Worm (Caenorhabditis elegans) whole organism, L1 larva: ENCODE results near the gene szy-4.

Source experiments
- alr-1 ChIP-seq: fragments of 200-800 bp; sonication (Bioruptor generic); optimal IDR thresholded peaks from 2 replicates; lab custom pipeline; 2018; ENCODE audit warnings: borderline replicate concordance, mild to moderate bottlenecking, missing genetic modification characterization, missing compliant biosample characterization
- ama-1 ChIP-seq: fragments of 150-350 bp; optimal IDR thresholded peaks from 2 replicates; lab custom pipeline; 2014
- blmp-1 ChIP-seq: fragments of 150-350 bp; optimal IDR thresholded peaks from 2 replicates; lab custom pipeline; 2014; ENCODE audit warnings: missing biosample characterization, missing genetic modification characterization
- ces-1 ChIP-seq: fragments of 150-350 bp; optimal IDR thresholded peaks from 2 replicates; lab custom pipeline; 2014; ENCODE audit warnings: missing biosample characterization, missing genetic modification reagents, missing genetic modification characterization
- dpl-1 ChIP-seq, 3 experiments: fragments of 150-350 bp in 2 of 3; sonication (generic microtip) in 1 of 3; optimal IDR thresholded peaks; 2 replicates each; lab custom pipeline; 2014 to 2017; ENCODE audit warnings: missing biosample characterization in 3 of 3, missing genetic modification characterization in 3 of 3, missing genetic modification reagents in 3 of 3
- efl-1 ChIP-seq, 4 experiments: fragments of 150-350 bp; optimal IDR thresholded peaks in 3 of 4; peaks in 1 of 4; 1 replicate in 1 of 4; 2 replicates in 3 of 4; lab custom pipeline; 2014; ENCODE audit warnings: missing biosample characterization in 2 of 4, missing genetic modification characterization in 2 of 4, missing genetic modification reagents in 2 of 4
- elt-2 ChIP-seq: sonication (generic microtip); optimal IDR thresholded peaks from 2 replicates; lab custom pipeline; 2016; ENCODE audit warnings: missing genetic modification characterization, mild to moderate bottlenecking, inconsistent platforms, missing compliant biosample characterization, missing genetic modification reagents
- fkh-10 ChIP-seq: sonication (generic microtip); optimal IDR thresholded peaks from 2 replicates; lab custom pipeline; 2017; ENCODE audit warnings: missing biosample characterization, missing genetic modification reagents, missing genetic modification characterization
- fkh-4 ChIP-seq: sonication (generic microtip); optimal IDR thresholded peaks from 2 replicates; lab custom pipeline; 2016; ENCODE audit warnings: missing compliant biosample characterization, missing genetic modification characterization, borderline replicate concordance
- fkh-8 ChIP-seq: sonication (generic microtip); optimal IDR thresholded peaks from 2 replicates; lab custom pipeline; 2016; ENCODE audit warnings: mild to moderate bottlenecking, missing genetic modification characterization, missing compliant biosample characterization
- fos-1 ChIP-seq: fragments of 150-350 bp; optimal IDR thresholded peaks from 2 replicates; lab custom pipeline; 2014; ENCODE audit warnings: missing biosample characterization, missing genetic modification characterization
- grh-1 ChIP-seq: fragments of 200-800 bp; sonication (Bioruptor generic); IDR thresholded peaks from 2 replicates; pipeline ENCODE4 v1.3.6; 2022; ENCODE audit warnings: missing genetic modification reagents, missing genetic modification characterization, missing compliant biosample characterization
- hlh-4 ChIP-seq: sonication (generic microtip); optimal IDR thresholded peaks from 2 replicates; lab custom pipeline; 2016; ENCODE audit warnings: mild to moderate bottlenecking, missing genetic modification characterization, missing compliant biosample characterization
- irx-1 ChIP-seq: sonication (generic microtip); optimal IDR thresholded peaks from 2 replicates; lab custom pipeline; 2016; ENCODE audit warnings: missing genetic modification characterization, missing compliant biosample characterization
- jun-1 ChIP-seq: fragments of 150-350 bp; optimal IDR thresholded peaks from 2 replicates; lab custom pipeline; 2014; ENCODE audit warnings: missing biosample characterization, missing genetic modification reagents, missing genetic modification characterization
- lin-14 ChIP-seq: fragments of 200-800 bp; sonication (Bioruptor generic); optimal IDR thresholded peaks from 2 replicates; lab custom pipeline; 2018; ENCODE audit warnings: mild to moderate bottlenecking, missing genetic modification characterization, moderate library complexity, missing compliant biosample characterization
- lin-35 ChIP-seq, 2 experiments: fragments of 150-350 bp; optimal IDR thresholded peaks; 2 replicates each; lab custom pipeline; 2014; ENCODE audit warnings: missing biosample characterization in 2 of 2, missing genetic modification characterization in 2 of 2, missing genetic modification reagents in 2 of 2
- lin-39 ChIP-seq: fragments of 150-350 bp; optimal IDR thresholded peaks from 2 replicates; lab custom pipeline; 2014; ENCODE audit warnings: missing biosample characterization, missing genetic modification reagents, missing genetic modification characterization
- lir-3 ChIP-seq: sonication (generic microtip); optimal IDR thresholded peaks from 2 replicates; lab custom pipeline; 2016; ENCODE audit warnings: mild to moderate bottlenecking, missing genetic modification characterization, moderate library complexity, missing compliant biosample characterization; ENCODE audit not compliant: poor library complexity
- lsy-2 ChIP-seq, 2 experiments: fragments of 150-350 bp; optimal IDR thresholded peaks; 2 replicates each; lab custom pipeline; 2014; ENCODE audit warnings: missing biosample characterization in 2 of 2, missing genetic modification characterization in 2 of 2
- mab-9 ChIP-seq: fragments of 200-800 bp; sonication (Bioruptor generic); IDR thresholded peaks from 2 replicates; pipeline ENCODE4 v1.3.6; 2022; ENCODE audit warnings: missing genetic modification reagents, missing genetic modification characterization, missing compliant biosample characterization
- mep-1 ChIP-seq: fragments of 150-350 bp; optimal IDR thresholded peaks from 2 replicates; lab custom pipeline; 2014; ENCODE audit warnings: missing biosample characterization, missing genetic modification characterization
- nhr-11 ChIP-seq: fragments of 150-350 bp; optimal IDR thresholded peaks from 2 replicates; lab custom pipeline; 2014; ENCODE audit warnings: missing biosample characterization, missing genetic modification characterization
- nhr-12 ChIP-seq: sonication (generic microtip); optimal IDR thresholded peaks from 2 replicates; lab custom pipeline; 2017; ENCODE audit warnings: missing biosample characterization, missing genetic modification characterization
- nhr-19 ChIP-seq: fragments of 200-800 bp; sonication (Bioruptor generic); conservative IDR thresholded peaks from 2 replicates; pipeline ENCODE4 v1.3.6; 2022; ENCODE audit warnings: missing genetic modification characterization, missing compliant biosample characterization
- nhr-237 ChIP-seq: fragments of 150-350 bp; optimal IDR thresholded peaks from 2 replicates; lab custom pipeline; 2014; ENCODE audit warnings: missing biosample characterization, missing genetic modification characterization
- nhr-28 ChIP-seq: fragments of 150-350 bp; optimal IDR thresholded peaks from 2 replicates; lab custom pipeline; 2014; ENCODE audit warnings: missing biosample characterization, missing genetic modification characterization
- nhr-47 ChIP-seq: sonication (generic microtip); optimal IDR thresholded peaks from 2 replicates; lab custom pipeline; 2016; ENCODE audit warnings: mild to moderate bottlenecking, missing genetic modification characterization, moderate library complexity, missing compliant biosample characterization
- nhr-71 ChIP-seq: sonication (generic microtip); optimal IDR thresholded peaks from 2 replicates; lab custom pipeline; 2016; ENCODE audit warnings: mild to moderate bottlenecking, missing genetic modification characterization, moderate library complexity, missing compliant biosample characterization
- nhr-84 ChIP-seq: sonication (generic microtip); optimal IDR thresholded peaks from 2 replicates; lab custom pipeline; 2017; ENCODE audit warnings: missing biosample characterization, missing genetic modification characterization
- pag-3 ChIP-seq: sonication (generic microtip); optimal IDR thresholded peaks from 2 replicates; lab custom pipeline; 2017; ENCODE audit warnings: missing genetic modification characterization, mild to moderate bottlenecking, missing compliant biosample characterization, antibody characterized with exemption, borderline replicate concordance; ENCODE audit not compliant: insufficient read depth
- rnt-1 ChIP-seq: sonication (generic microtip); optimal IDR thresholded peaks from 2 replicates; lab custom pipeline; 2016; ENCODE audit warnings: mild to moderate bottlenecking, missing genetic modification characterization, moderate library complexity, missing compliant biosample characterization
- snu-23 ChIP-seq: sonication (generic microtip); optimal IDR thresholded peaks from 2 replicates; lab custom pipeline; 2016; ENCODE audit warnings: missing genetic modification characterization, missing compliant biosample characterization
- sup-37 ChIP-seq: fragments of 200-800 bp; sonication (Bioruptor generic); optimal IDR thresholded peaks from 2 replicates; lab custom pipeline; 2018; ENCODE audit warnings: mild to moderate bottlenecking, missing genetic modification characterization, missing compliant biosample characterization
- unc-130 ChIP-seq: fragments of 150-350 bp; optimal IDR thresholded peaks from 2 replicates; lab custom pipeline; 2017; ENCODE audit warnings: missing biosample characterization, missing genetic modification characterization, inconsistent platforms
- unc-30 ChIP-seq: sonication (generic microtip); optimal IDR thresholded peaks from 2 replicates; lab custom pipeline; 2017; ENCODE audit warnings: missing biosample characterization, missing genetic modification characterization
- xbp-1 ChIP-seq: sonication (generic microtip); optimal IDR thresholded peaks from 2 replicates; lab custom pipeline; 2016; ENCODE audit warnings: missing genetic modification characterization, missing compliant biosample characterization
- ztf-11 ChIP-seq, 2 experiments: sonication (generic microtip); optimal IDR thresholded peaks; 2 replicates each; lab custom pipeline; 2016 to 2017; ENCODE audit warnings: missing genetic modification characterization in 2 of 2, missing biosample characterization in 1 of 2, missing compliant biosample characterization in 1 of 2

The szy-4 gene

ce11 chrII:6178743-6179129 is 19.8 kb upstream of the szy-4 start:
- TF ChIP-seq lin-39 (no peak), nhr-237 (no peak), nhr-28 (no peak), fos-1 (tag; lab: Kevin White, UChicago) (no peak), mab-9 (no peak), xbp-1 (tag; lab: Kevin White, UChicago) (no peak), nhr-19 (no peak), lir-3 (tag; lab: Kevin White, UChicago) (no peak), ztf-11 (tag; optimal IDR thresholded peaks at IDR 0.05; lab: Kevin White, UChicago) (no peak)

- TF ChIP-seq sup-37 (GFP tag; lab: Kevin White, UChicago): no peak
- TF ChIP-seq elt-2: no peak
- no peak for TF ChIP-seq unc-30 (tag; lab: Kevin White, UChicago)
- TF ChIP-seq, all 84 proteins: peak for 0
These were observed 19.0 kb upstream of the szy-4 start, which contains the start of gene F40H3.1 for ce11 chrII:6179531-6179930. Gene F40H3.1 (plus strand): TSS chrII:6179831.

- TF ChIP-seq nhr-47 (tag; lab: Kevin White, UChicago): no peak
- no peak for TF ChIP-seq pag-3 (tag; lab: Kevin White, UChicago)
- no peak for TF ChIP-seq nhr-71 (tag; lab: Kevin White, UChicago)
- TF ChIP-seq hlh-4 (tag; lab: Kevin White, UChicago): no peak
- TF ChIP-seq lin-35 (GFP tag; optimal IDR thresholded peaks at IDR 0.05; lab: Kevin White, UChicago): no peak
- TF ChIP-seq grh-1: no peak
- TF ChIP-seq fkh-10 (GFP tag; lab: Kevin White, UChicago): no peak
- TF ChIP-seq fkh-4 (tag; lab: Kevin White, UChicago): no peak
- TF ChIP-seq irx-1 (tag; lab: Kevin White, UChicago): no peak
- TF ChIP-seq mep-1 (tag; lab: Kevin White, UChicago): no peak
- no peak for TF ChIP-seq efl-1 (optimal IDR thresholded peaks at IDR 0.05; lab: Kevin White, UChicago)
- no peak for TF ChIP-seq efl-1 (GFP tag; optimal IDR thresholded peaks at IDR 0.05 in 1 of 2; lab: Kevin White, UChicago)
- TF ChIP-seq nhr-84 (tag; lab: Kevin White, UChicago): no peak
- TF ChIP-seq dpl-1 (GFP tag; optimal IDR thresholded peaks at IDR 0.05; lab: Kevin White, UChicago): no peak
- TF ChIP-seq nhr-28: no peak
- TF ChIP-seq alr-1 (tag; lab: Kevin White, UChicago): no peak
These were observed 17.9 kb upstream of the szy-4 start for ce11 chrII:6180552-6180951.

- TF ChIP-seq nhr-84 (tag; lab: Kevin White, UChicago) (no peak), nhr-71 (tag; lab: Kevin White, UChicago) (peak; percentile 48), ama-1 (no peak), snu-23 (GFP tag; lab: Kevin White, UChicago) (peak; percentile 20), lin-14 (GFP tag; lab: Kevin White, UChicago) (peak; percentile 70), rnt-1 (tag; lab: Kevin White, UChicago) (peak; percentile 41), lsy-2 (tag; optimal IDR thresholded peaks at IDR 0.05; lab: Kevin White, UChicago) (peak; percentile 4 to 35), hlh-4 (tag; lab: Kevin White, UChicago) (no peak), blmp-1 (peak; percentile 45), unc-130 (tag; lab: Kevin White, UChicago) (peak; percentile 54)
- TF ChIP-seq, all 84 proteins: peak for 7
These were observed 17.2 kb upstream of the szy-4 start for ce11 chrII:6181337-6181736.

- TF ChIP-seq ces-1 (no peak), mab-9 (no peak), nhr-11 (tag; lab: Kevin White, UChicago) (no peak), rnt-1 (tag; lab: Kevin White, UChicago) (no peak), nhr-28 (no peak), mep-1 (tag; lab: Kevin White, UChicago) (no peak), nhr-47 (tag; lab: Kevin White, UChicago) (peak; percentile 17), nhr-12 (tag; lab: Kevin White, UChicago) (no peak), elt-2 (no peak), nhr-71 (tag; lab: Kevin White, UChicago) (peak; percentile 1), jun-1 (tag; lab: Kevin White, UChicago) (no peak), fkh-8 (no peak)
These were observed 7.7 kb upstream of the szy-4 start for ce11 chrII:6190770-6191169.
